Comparison of ENCODE assay signal across 1 worm cellular context in the genomic region with DNA sequence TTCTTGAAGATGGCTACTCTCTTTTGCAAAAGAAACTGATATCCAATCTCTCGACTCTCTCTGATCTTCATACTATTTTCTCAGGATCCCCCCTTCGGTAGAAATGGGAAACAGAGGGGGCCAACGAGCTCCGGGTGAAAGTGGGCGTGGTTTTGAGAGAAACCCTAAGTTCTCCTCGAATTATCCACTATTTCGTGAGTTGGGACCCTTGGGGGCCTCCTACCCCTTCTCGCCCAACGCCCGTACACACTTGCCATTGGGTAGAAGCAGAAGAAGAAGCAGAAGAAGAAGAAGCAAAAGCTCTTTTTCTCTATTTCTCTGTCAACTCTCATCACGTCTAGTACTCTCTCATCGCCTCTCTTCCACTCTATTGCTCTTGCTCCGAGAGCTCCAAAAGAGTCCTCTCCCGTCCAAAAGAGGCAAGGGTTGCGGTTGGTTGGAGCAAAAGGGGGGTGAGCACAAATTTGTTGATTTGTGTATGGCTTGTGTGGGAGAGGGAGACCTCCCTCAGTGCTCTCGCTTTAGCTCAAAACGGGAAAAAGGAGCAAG.
TF ChIP-seq lines count a peak whose summit lies in the region.

No protein-coding gene starts in this region.

TF ChIP-seq in whole organism, L1 larva, 84 proteins besides CTCF, POLR2A, EP300 and RAD21 (continued from another document):
- no peak for TF ChIP-seq C16A3.4 (tag; optimal IDR thresholded peaks at IDR 0.05; lab: Kevin White, UChicago)
- peak; percentile 94 for TF ChIP-seq pag-3 (tag; optimal IDR thresholded peaks at IDR 0.05; lab: Kevin White, UChicago; ENCODE audit: borderline replicate concordance, insufficient read depth)
- TF ChIP-seq vab-15 (tag; optimal IDR thresholded peaks at IDR 0.05; lab: Kevin White, UChicago), result no peak
- peak; percentile 83 for TF ChIP-seq zag-1 (tag; optimal IDR thresholded peaks at IDR 0.05; lab: Kevin White, UChicago)
- no peak for TF ChIP-seq pqm-1 (tag; optimal IDR thresholded peaks at IDR 0.05; lab: Kevin White, UChicago)
- no peak for TF ChIP-seq Y116A8C.19 (tag; optimal IDR thresholded peaks at IDR 0.05; lab: Kevin White, UChicago; ENCODE audit: borderline replicate concordance)
- peak; percentile 60 for TF ChIP-seq snu-23 (GFP tag; optimal IDR thresholded peaks at IDR 0.05; lab: Kevin White, UChicago)
- no peak for TF ChIP-seq ces-1 (GFP tag; optimal IDR thresholded peaks at IDR 0.05; lab: Kevin White, UChicago)
- TF ChIP-seq nhr-71 (tag; optimal IDR thresholded peaks at IDR 0.05; lab: Kevin White, UChicago), result peak; percentile 76
- TF ChIP-seq unc-62 (GFP tag; optimal IDR thresholded peaks at IDR 0.05; lab: Kevin White, UChicago), result no peak
- TF ChIP-seq ceh-82 (tag; optimal IDR thresholded peaks at IDR 0.05; lab: Kevin White, UChicago), result peak in 1 of 3 experiments; percentile 61
- TF ChIP-seq nhr-90 (tag; optimal IDR thresholded peaks at IDR 0.05; lab: Kevin White, UChicago; ENCODE audit: poor library complexity), result no peak
- TF ChIP-seq nhr-84 (tag; optimal IDR thresholded peaks at IDR 0.05; lab: Kevin White, UChicago), result no peak
- TF ChIP-seq C34B4.2 (tag; optimal IDR thresholded peaks at IDR 0.05; lab: Kevin White, UChicago), result no peak
- TF ChIP-seq aly-2 (tag; optimal IDR thresholded peaks at IDR 0.05; lab: Kevin White, UChicago), result peak; percentile 33
- peak; percentile 8 for TF ChIP-seq mef-2 (tag; optimal IDR thresholded peaks at IDR 0.05; lab: Kevin White, UChicago)
- no peak for TF ChIP-seq snpc-4 (tag; optimal IDR thresholded peaks at IDR 0.05; lab: Kevin White, UChicago)
- TF ChIP-seq elt-3 (tag; optimal IDR thresholded peaks at IDR 0.05; lab: Kevin White, UChicago), result no peak
- TF ChIP-seq nhr-11 (tag; optimal IDR thresholded peaks at IDR 0.05; lab: Kevin White, UChicago), result no peak
- peak; percentile 13 for TF ChIP-seq mep-1 (tag; optimal IDR thresholded peaks at IDR 0.05; lab: Kevin White, UChicago)
- peak; percentile 48 for TF ChIP-seq rnt-1 (tag; optimal IDR thresholded peaks at IDR 0.05; lab: Kevin White, UChicago)
- peak in 1 of 2 experiments; percentile 28 for TF ChIP-seq ztf-11 (tag; optimal IDR thresholded peaks at IDR 0.05; lab: Kevin White, UChicago)
- TF ChIP-seq egl-27 (tag; optimal IDR thresholded peaks at IDR 0.05; lab: Kevin White, UChicago), result no peak
- peak; percentile 68 for TF ChIP-seq fkh-8 (tag; optimal IDR thresholded peaks at IDR 0.05; lab: Kevin White, UChicago)
- no peak for TF ChIP-seq ets-5 (GFP tag; IDR thresholded peaks at IDR 0.05; lab: Robert Waterston, UW)
- TF ChIP-seq nhr-85 (tag; lab: Kevin White, UChicago), result no peak
- TF ChIP-seq efl-1 (optimal IDR thresholded peaks at IDR 0.05; lab: Kevin White, UChicago), result peak; percentile 40 to 47
- peak; percentile 30 to 85 for TF ChIP-seq efl-1 (GFP tag; optimal IDR thresholded peaks at IDR 0.05 in 1 of 2; lab: Kevin White, UChicago)
- peak; percentile 37 for TF ChIP-seq nhr-19 (GFP tag; conservative IDR thresholded peaks at IDR 0.05; lab: Robert Waterston, UW)
- TF ChIP-seq lin-39 (tag; optimal IDR thresholded peaks at IDR 0.05; lab: Kevin White, UChicago), result no peak
- TF ChIP-seq ceh-88 (GFP tag; IDR thresholded peaks at IDR 0.05; lab: Robert Waterston, UW), result no peak
- TF ChIP-seq ama-1 (optimal IDR thresholded peaks at IDR 0.05; lab: Kevin White, UChicago), result no peak
- no peak for TF ChIP-seq alr-1 (tag; optimal IDR thresholded peaks at IDR 0.05; lab: Kevin White, UChicago; ENCODE audit: borderline replicate concordance)
- TF ChIP-seq unc-98 (GFP tag; IDR thresholded peaks at IDR 0.05; lab: Robert Waterston, UW), result no peak
- TF ChIP-seq egl-13 (tag; optimal IDR thresholded peaks at IDR 0.05; lab: Kevin White, UChicago), result peak; percentile 35
- TF ChIP-seq lsy-2 (tag; optimal IDR thresholded peaks at IDR 0.05; lab: Kevin White, UChicago), result peak; percentile 27 to 57
- TF ChIP-seq unc-30 (tag; optimal IDR thresholded peaks at IDR 0.05; lab: Kevin White, UChicago), result no peak
- no peak for TF ChIP-seq unc-130 (tag; optimal IDR thresholded peaks at IDR 0.05; lab: Kevin White, UChicago)
- TF ChIP-seq nhr-77 (tag; optimal IDR thresholded peaks at IDR 0.05; lab: Kevin White, UChicago), result no peak
- TF ChIP-seq dsc-1 (tag; optimal IDR thresholded peaks at IDR 0.05; lab: Kevin White, UChicago), result peak; percentile 88
- peak; percentile 30 for TF ChIP-seq fkh-4 (tag; optimal IDR thresholded peaks at IDR 0.05; lab: Kevin White, UChicago; ENCODE audit: borderline replicate concordance)
- TF ChIP-seq sox-4 (tag; optimal IDR thresholded peaks at IDR 0.05; lab: Kevin White, UChicago), result no peak
- TF ChIP-seq nhr-20 (tag; optimal IDR thresholded peaks at IDR 0.05; lab: Kevin White, UChicago), result peak; percentile 4
- TF ChIP-seq ceh-8 (GFP tag; optimal IDR thresholded peaks at IDR 0.05; lab: Kevin White, UChicago), result peak; percentile 42
- no peak for TF ChIP-seq efl-3 (GFP tag; optimal IDR thresholded peaks at IDR 0.05; lab: Kevin White, UChicago)
- no peak for TF ChIP-seq blmp-1 (tag; optimal IDR thresholded peaks at IDR 0.05; lab: Kevin White, UChicago)
- no peak for TF ChIP-seq F16B12.6 (tag; optimal IDR thresholded peaks at IDR 0.05; lab: Kevin White, UChicago)
- TF ChIP-seq skn-1 (tag; optimal IDR thresholded peaks at IDR 0.05; lab: Kevin White, UChicago), result peak; percentile 8
- peak; percentile 62 for TF ChIP-seq swsn-7 (tag; optimal IDR thresholded peaks at IDR 0.05; lab: Kevin White, UChicago)
- TF ChIP-seq fkh-10 (GFP tag; optimal IDR thresholded peaks at IDR 0.05; lab: Kevin White, UChicago), result peak; percentile 83
- peak; percentile 89 for TF ChIP-seq lin-14 (GFP tag; optimal IDR thresholded peaks at IDR 0.05; lab: Kevin White, UChicago)
